Worm (Caenorhabditis elegans) whole organism, L4 larva: ENCODE measurements around the gene F19G12.3.

ENCODE experiments used
- F26F4.8 ChIP-seq: fragments of 200-800 bp; sonication (Bioruptor generic); conservative IDR thresholded peaks from 2 replicates; pipeline ENCODE4 v1.3.6; 2022; ENCODE audit warnings: missing genetic modification characterization, missing compliant biosample characterization
- F49E8.2 ChIP-seq: sonication (generic microtip); optimal IDR thresholded peaks from 2 replicates; lab custom pipeline; 2016; ENCODE audit warnings: missing compliant biosample characterization, mild to moderate bottlenecking, missing genetic modification characterization, borderline replicate concordance
- R02D3.7 ChIP-seq: fragments of 150-350 bp; sonication (generic microtip); optimal IDR thresholded peaks from 3 replicates; lab custom pipeline; 2014; ENCODE audit warnings: missing biosample characterization, missing genetic modification characterization
- T20F7.1 ChIP-seq: fragments of 200-800 bp; sonication (Bioruptor generic); optimal IDR thresholded peaks from 2 replicates; lab custom pipeline; 2018; ENCODE audit warnings: mild to moderate bottlenecking, missing genetic modification characterization, missing compliant biosample characterization
- Y105C5A.15 ChIP-seq: fragments of 200-800 bp; sonication (Bioruptor generic); IDR thresholded peaks from 2 replicates; pipeline ENCODE4 v1.3.6; 2022; ENCODE audit warnings: missing genetic modification characterization, missing compliant biosample characterization
- Y48G9A.11 ChIP-seq: fragments of 200-800 bp; sonication (Bioruptor generic); IDR thresholded peaks from 2 replicates; pipeline ENCODE4 v1.3.6; 2022; ENCODE audit warnings: missing genetic modification reagents, missing genetic modification characterization, missing compliant biosample characterization
- aha-1 ChIP-seq: fragments of 150-350 bp; peaks from one replicate; lab custom pipeline; 2014; ENCODE audit warnings: missing biosample characterization, missing genetic modification characterization
- ama-1 ChIP-seq: fragments of 150-350 bp; optimal IDR thresholded peaks from 2 replicates; lab custom pipeline; 2014; ENCODE audit warnings: inconsistent platforms, mixed read lengths
- ceh-44 ChIP-seq: fragments of 200-800 bp; sonication (Bioruptor generic); IDR thresholded peaks from 2 replicates; pipeline ENCODE4 v1.3.6; 2022; ENCODE audit warnings: missing genetic modification reagents, missing genetic modification characterization, missing compliant biosample characterization
- ceh-62 ChIP-seq: sonication (generic microtip); optimal IDR thresholded peaks from 2 replicates; lab custom pipeline; 2017; ENCODE audit warnings: missing biosample characterization, missing genetic modification characterization
- ceh-82 ChIP-seq: sonication (generic microtip); optimal IDR thresholded peaks from 2 replicates; lab custom pipeline; 2017; ENCODE audit warnings: missing biosample characterization, missing genetic modification characterization
- ces-1 ChIP-seq: fragments of 150-350 bp; sonication (generic microtip); optimal IDR thresholded peaks from 4 replicates; lab custom pipeline; 2014; ENCODE audit warnings: missing biosample characterization, missing genetic modification reagents, missing genetic modification characterization
- cey-2 ChIP-seq: sonication (generic microtip); optimal IDR thresholded peaks from 3 replicates; lab custom pipeline; 2017; ENCODE audit warnings: missing genetic modification characterization, mild to moderate bottlenecking, missing compliant biosample characterization, antibody characterized with exemption, borderline replicate concordance; ENCODE audit not compliant: insufficient read depth
- ctbp-1 ChIP-seq: fragments of 200-800 bp; sonication (Bioruptor generic); IDR thresholded peaks from 2 replicates; pipeline ENCODE4 v1.3.6; 2022; ENCODE audit warnings: missing genetic modification reagents, missing genetic modification characterization, missing compliant biosample characterization
- daf-19 ChIP-seq: fragments of 200-800 bp; sonication (Bioruptor generic); conservative IDR thresholded peaks from 2 replicates; pipeline ENCODE4 v1.3.6; 2022; ENCODE audit warnings: missing genetic modification characterization, missing compliant biosample characterization
- daf-8 ChIP-seq: fragments of 200-800 bp; sonication (Bioruptor generic); IDR thresholded peaks from 2 replicates; pipeline ENCODE4 v1.3.6; 2022; ENCODE audit warnings: missing genetic modification characterization, missing compliant biosample characterization
- dmd-6 ChIP-seq: fragments of 200-800 bp; sonication (Bioruptor generic); IDR thresholded peaks from 2 replicates; pipeline ENCODE4 v1.3.6; 2022; ENCODE audit warnings: missing genetic modification reagents, missing genetic modification characterization, missing compliant biosample characterization
- dmd-8 ChIP-seq: fragments of 200-800 bp; sonication (Bioruptor generic); IDR thresholded peaks from 2 replicates; pipeline ENCODE4 v1.3.6; 2022; ENCODE audit warnings: missing genetic modification characterization, missing compliant biosample characterization
- dpl-1 ChIP-seq: fragments of 150-350 bp; optimal IDR thresholded peaks from 2 replicates; lab custom pipeline; 2014; ENCODE audit warnings: missing biosample characterization, missing genetic modification reagents, missing genetic modification characterization
- duxl-1 ChIP-seq: sonication (generic microtip); optimal IDR thresholded peaks from 2 replicates; lab custom pipeline; 2016; ENCODE audit warnings: mild to moderate bottlenecking, missing genetic modification characterization, moderate library complexity, missing compliant biosample characterization; ENCODE audit not compliant: poor library complexity
- dve-1 ChIP-seq: sonication (generic microtip); optimal IDR thresholded peaks from 2 replicates; lab custom pipeline; 2017; ENCODE audit warnings: antibody characterized with exemption, mild to moderate bottlenecking, missing genetic modification characterization, missing compliant biosample characterization; ENCODE audit not compliant: insufficient read depth
- egl-27 ChIP-seq: sonication (generic microtip); optimal IDR thresholded peaks from 3 replicates; lab custom pipeline; 2017; ENCODE audit warnings: missing biosample characterization, missing genetic modification reagents, missing genetic modification characterization
- hif-1 ChIP-seq, 2 experiments: sonication (generic microtip); optimal IDR thresholded peaks; 2 replicates each; lab custom pipeline; 2016 to 2017; ENCODE audit warnings: missing compliant biosample characterization in 2 of 2, missing genetic modification characterization in 2 of 2, missing genetic modification reagents in 2 of 2, missing genotype in 2 of 2, mild to moderate bottlenecking in 1 of 2
- hlh-30 ChIP-seq: sonication (generic microtip); optimal IDR thresholded peaks from 2 replicates; lab custom pipeline; 2017; ENCODE audit warnings: antibody characterized with exemption, mild to moderate bottlenecking, missing genetic modification characterization, missing compliant biosample characterization; ENCODE audit not compliant: insufficient read depth
- lim-7 ChIP-seq: fragments of 200-800 bp; sonication (Bioruptor generic); IDR thresholded peaks from 2 replicates; pipeline ENCODE4 v1.3.6; 2022; ENCODE audit warnings: missing genetic modification characterization, missing compliant biosample characterization
- lin-13 ChIP-seq: fragments of 150-350 bp; optimal IDR thresholded peaks from 2 replicates; lab custom pipeline; 2014; ENCODE audit warnings: missing biosample characterization, missing genetic modification reagents, missing genetic modification characterization
- lin-39 ChIP-seq: fragments of 150-350 bp; optimal IDR thresholded peaks from 2 replicates; lab custom pipeline; 2014; ENCODE audit warnings: missing biosample characterization, missing genetic modification reagents, missing genetic modification characterization
- madf-5 ChIP-seq, 2 experiments: fragments of 200-800 bp; sonication (Bioruptor generic); IDR thresholded peaks; 2 replicates each; pipeline ENCODE4 v1.3.6; 2022; ENCODE audit warnings: missing compliant biosample characterization in 2 of 2, missing genetic modification characterization in 2 of 2
- mdl-1 ChIP-seq, 2 experiments: fragments of 150-350 bp in 1 of 2; sonication (generic microtip) in 1 of 2; optimal IDR thresholded peaks; 2 replicates each; lab custom pipeline; 2014 to 2017; ENCODE audit warnings: missing biosample characterization in 2 of 2, missing genetic modification characterization in 2 of 2
- nhr-10 ChIP-seq: fragments of 150-350 bp; optimal IDR thresholded peaks from 2 replicates; lab custom pipeline; 2014; ENCODE audit warnings: missing biosample characterization, missing genetic modification characterization
- nhr-102 ChIP-seq: sonication (generic microtip); optimal IDR thresholded peaks from 2 replicates; lab custom pipeline; 2016; ENCODE audit warnings: mild to moderate bottlenecking, missing genetic modification characterization, moderate library complexity, missing compliant biosample characterization
- nhr-28 ChIP-seq: fragments of 150-350 bp; optimal IDR thresholded peaks from 2 replicates; lab custom pipeline; 2014; ENCODE audit warnings: missing biosample characterization, missing genetic modification characterization
- nhr-42 ChIP-seq: fragments of 200-800 bp; sonication (Bioruptor generic); IDR thresholded peaks from 2 replicates; pipeline ENCODE4 v1.3.6; 2022; ENCODE audit warnings: missing genetic modification characterization, missing compliant biosample characterization
- nhr-48 ChIP-seq: sonication (generic microtip); optimal IDR thresholded peaks from 2 replicates; lab custom pipeline; 2016; ENCODE audit warnings: mild to moderate bottlenecking, missing genetic modification characterization, missing compliant biosample characterization
- nhr-76 ChIP-seq: fragments of 150-350 bp; optimal IDR thresholded peaks from 2 replicates; lab custom pipeline; 2014; ENCODE audit warnings: missing biosample characterization, missing genetic modification characterization
- pha-4 ChIP-seq, 2 experiments: fragments of 150-350 bp in 1 of 2; fragments of 200-800 bp in 1 of 2; sonication (Bioruptor generic) in 1 of 2; IDR thresholded peaks in 1 of 2; optimal IDR thresholded peaks in 1 of 2; 2 replicates each; pipeline versions ENCODE4 v1.3.6 to Lab custom; 2014 to 2022; ENCODE audit warnings: missing genetic modification characterization in 2 of 2, missing genetic modification reagents in 2 of 2, missing biosample characterization in 1 of 2, missing compliant biosample characterization in 1 of 2
- sdz-12 ChIP-seq: fragments of 200-800 bp; sonication (Bioruptor generic); optimal IDR thresholded peaks from 2 replicates; lab custom pipeline; 2018; ENCODE audit warnings: mild to moderate bottlenecking, missing genetic modification characterization, missing compliant biosample characterization
- set-16 ChIP-seq: fragments of 200-800 bp; sonication (Bioruptor generic); IDR thresholded peaks from 2 replicates; pipeline ENCODE4 v1.3.6; 2022; ENCODE audit warnings: missing genetic modification reagents, missing genetic modification characterization, missing compliant biosample characterization
- skn-1 ChIP-seq: fragments of 150-350 bp; optimal IDR thresholded peaks from 2 replicates; lab custom pipeline; 2014; ENCODE audit warnings: missing biosample characterization, missing genetic modification characterization
- snpc-1.2 ChIP-seq: fragments of 200-800 bp; sonication (Bioruptor generic); IDR thresholded peaks from 2 replicates; pipeline ENCODE4 v1.3.6; 2022; ENCODE audit warnings: missing genetic modification reagents, missing genetic modification characterization, missing compliant biosample characterization
- spr-1 ChIP-seq: sonication (generic microtip); optimal IDR thresholded peaks from 2 replicates; lab custom pipeline; 2016; ENCODE audit warnings: mild to moderate bottlenecking, missing genetic modification characterization, missing compliant biosample characterization
- spr-3 ChIP-seq: fragments of 200-800 bp; sonication (Bioruptor generic); optimal IDR thresholded peaks from 2 replicates; lab custom pipeline; 2018; ENCODE audit warnings: mild to moderate bottlenecking, missing genetic modification characterization, missing compliant biosample characterization
- tag-97 ChIP-seq: fragments of 200-800 bp; sonication (Bioruptor generic); IDR thresholded peaks from 2 replicates; pipeline ENCODE4 v1.3.6; 2022; ENCODE audit warnings: missing genetic modification characterization, missing compliant biosample characterization
- unc-130 ChIP-seq: sonication (generic microtip); optimal IDR thresholded peaks from 2 replicates; lab custom pipeline; 2016; ENCODE audit warnings: missing genetic modification reagents, missing genetic modification characterization, missing compliant biosample characterization
- unc-39 ChIP-seq: sonication (generic microtip); optimal IDR thresholded peaks from 2 replicates; lab custom pipeline; 2017; ENCODE audit warnings: missing biosample characterization, missing genetic modification characterization
- zfp-3 ChIP-seq: fragments of 200-800 bp; sonication (Bioruptor generic); conservative IDR thresholded peaks from 2 replicates; pipeline ENCODE4 v1.3.6; 2022; ENCODE audit warnings: missing genetic modification reagents, missing genetic modification characterization, missing compliant biosample characterization
- zip-2 ChIP-seq: fragments of 150-350 bp; optimal IDR thresholded peaks from 2 replicates; lab custom pipeline; 2014; ENCODE audit warnings: missing biosample characterization, missing genetic modification characterization

F19G12.3 gene

DNA sequence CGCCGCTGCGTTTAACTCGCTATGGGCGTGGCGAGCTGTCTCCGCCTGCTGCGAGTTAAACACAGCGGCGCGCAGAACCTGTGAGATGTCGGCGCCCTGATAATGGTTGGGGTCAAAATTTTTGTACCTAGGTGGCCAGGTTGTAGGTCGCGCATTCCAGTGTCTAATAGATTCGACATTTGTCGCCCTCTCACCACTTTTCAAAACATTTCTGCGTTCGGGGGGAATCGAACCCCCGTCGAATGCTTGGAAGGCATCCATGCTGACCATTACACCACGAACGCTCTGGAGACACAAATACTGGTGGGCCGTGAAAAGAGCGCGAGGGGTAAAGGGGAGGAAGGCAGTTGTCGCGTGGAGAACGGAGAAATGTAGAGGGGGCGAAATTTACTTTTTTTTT is 45.2 kb upstream of the F19G12.3 start (continued):
- TF ChIP-seq duxl-1 (tag; lab: Kevin White, UChicago): peak; percentile 83
- TF ChIP-seq F26F4.8: peak; percentile 75; the same call in 1 of the 2 replicates
- TF ChIP-seq egl-27 (tag; lab: Kevin White, UChicago): no peak
- peak; percentile 43 for TF ChIP-seq dve-1 (tag; lab: Kevin White, UChicago)
- TF ChIP-seq snpc-1.2 (GFP tag; lab: Robert Waterston, UW): peak; percentile 74
- TF ChIP-seq zfp-3: peak; percentile 56; the same call in 1 of the 2 replicates
- TF ChIP-seq Y105C5A.15: 0 out of 2 replicates have a peak, but pooled peaks have one; percentile 63
- peak; percentile 84 for TF ChIP-seq pha-4 (GFP tag; IDR thresholded peaks at IDR 0.05; lab: Robert Waterston, UW)
- no peak for TF ChIP-seq pha-4 (tag; optimal IDR thresholded peaks at IDR 0.05; lab: Kevin White, UChicago)
- TF ChIP-seq unc-39 (tag; lab: Kevin White, UChicago): no peak
- peak; percentile 77 for TF ChIP-seq dmd-6 (GFP tag; lab: Robert Waterston, UW)
- TF ChIP-seq cey-2 (tag; lab: Kevin White, UChicago): no peak
- TF ChIP-seq dpl-1: peak; percentile 4
- TF ChIP-seq madf-5 (GFP tag; IDR thresholded peaks at IDR 0.05; lab: Robert Waterston, UW): 0 out of 4 replicates have a peak, but pooled peaks have one; percentile 58 to 59
- TF ChIP-seq lin-13: peak; percentile 37
- TF ChIP-seq ceh-44 (GFP tag; lab: Robert Waterston, UW): no peak
- no peak for TF ChIP-seq ceh-62
- peak; percentile 78 for TF ChIP-seq ctbp-1
- TF ChIP-seq lin-39 (tag; lab: Kevin White, UChicago): no peak
- TF ChIP-seq spr-1 (tag; lab: Kevin White, UChicago): peak; percentile 53
- TF ChIP-seq aha-1: no peak
- TF ChIP-seq T20F7.1 (GFP tag; lab: Kevin White, UChicago): no peak
- peak; percentile 73 for TF ChIP-seq Y48G9A.11 (GFP tag; lab: Robert Waterston, UW)
- no peak for TF ChIP-seq nhr-28 (tag; lab: Kevin White, UChicago)
- TF ChIP-seq mdl-1 (tag; optimal IDR thresholded peaks at IDR 0.05; lab: Kevin White, UChicago): peak in 1 of 2 experiments; percentile 54
- peak; percentile 6 for TF ChIP-seq unc-130 (GFP tag; lab: Kevin White, UChicago)
- peak; percentile 80 for TF ChIP-seq spr-3 (GFP tag; lab: Kevin White, UChicago)
- peak; percentile 67 for TF ChIP-seq nhr-48 (tag; lab: Kevin White, UChicago)
- TF ChIP-seq R02D3.7 (tag; lab: Kevin White, UChicago): no peak
- TF ChIP-seq lim-7 (GFP tag; lab: Robert Waterston, UW): peak; percentile 88
- TF ChIP-seq ama-1 (lab: Kevin White, UChicago): no peak
- TF ChIP-seq ces-1: no peak
- TF ChIP-seq skn-1 (tag; lab: Kevin White, UChicago): no peak
- TF ChIP-seq dmd-8 (GFP tag; lab: Robert Waterston, UW): peak; percentile 95
- no peak for TF ChIP-seq ceh-82 (tag; lab: Kevin White, UChicago)

DNA sequence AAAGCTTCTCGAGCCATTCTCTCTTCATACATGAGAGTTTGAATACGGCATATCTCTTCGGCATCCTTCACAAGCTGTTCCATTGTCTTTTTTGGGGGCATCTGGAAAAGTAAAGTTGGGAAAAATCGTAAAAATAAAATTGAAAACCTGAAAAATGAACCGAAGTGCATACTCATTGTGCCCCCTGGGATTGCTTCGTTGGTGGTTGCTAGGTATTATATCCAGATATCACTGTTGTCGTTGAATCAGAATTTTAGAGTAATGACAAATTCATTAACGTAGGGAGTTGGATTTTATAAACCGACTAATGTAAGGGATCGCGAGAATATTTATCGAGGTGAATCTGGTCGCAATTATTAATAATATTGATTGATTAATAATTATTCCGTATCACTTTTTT is 43.0 kb upstream of the F19G12.3 start, which contains the start of gene F56C3.10:
F56C3.10 (minus strand) TSS at position 101 of the 400 bp plus-strand sequence.
- TF ChIP-seq nhr-10 (tag; lab: Kevin White, UChicago) (no peak), dpl-1 (no peak), ceh-62 (no peak), daf-19 (GFP tag; lab: Robert Waterston, UW) (no peak), Y48G9A.11 (GFP tag; lab: Robert Waterston, UW) (no peak), zip-2 (no peak), nhr-42 (GFP tag; lab: Robert Waterston, UW) (no peak), tag-97 (GFP tag; lab: Robert Waterston, UW) (no peak), nhr-76 (tag; lab: Kevin White, UChicago) (no peak), nhr-102 (tag; lab: Kevin White, UChicago) (no peak), sdz-12 (GFP tag; lab: Kevin White, UChicago) (no peak), set-16 (GFP tag; lab: Robert Waterston, UW) (no peak), hlh-30 (tag; lab: Kevin White, UChicago) (no peak), aha-1 (no peak), zfp-3 (no peak), F49E8.2 (tag; lab: Kevin White, UChicago) (no peak), hif-1 (tag; optimal IDR thresholded peaks at IDR 0.05; lab: Kevin White, UChicago) (no peak), mdl-1 (tag; optimal IDR thresholded peaks at IDR 0.05; lab: Kevin White, UChicago) (no peak), daf-8 (GFP tag; lab: Robert Waterston, UW) (no peak)
